Worm (Caenorhabditis elegans): ENCODE measurements around the gene fbxc-28.

DNA sequence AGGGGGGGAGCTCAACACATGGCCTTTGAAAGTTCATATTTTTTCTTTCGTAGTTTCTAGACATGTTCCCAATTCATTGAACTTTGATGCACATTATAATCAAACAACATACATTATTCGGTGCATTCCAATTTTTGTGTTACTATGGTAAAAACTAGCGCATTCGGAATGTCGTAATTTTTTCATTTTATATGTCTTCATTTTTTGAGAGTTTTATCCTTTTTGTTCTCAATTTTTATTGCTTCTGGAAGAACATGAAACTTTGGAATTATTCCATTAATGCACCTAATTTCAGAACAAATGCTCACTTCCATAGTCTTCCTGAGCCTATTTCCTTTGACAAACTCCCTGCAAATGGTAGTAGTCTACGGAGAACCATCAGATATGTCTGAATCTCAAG is 22.0 kb upstream of the fbxc-28 start, which contains the start of gene T07D3.2:
- TF ChIP-seq him-1 (tag; optimal IDR thresholded peaks at IDR 0.05) (no peak), W03F9.2 (tag; optimal IDR thresholded peaks at IDR 0.05) (no peak)

All from whole organism, L4/young adult.